Fruit fly (Drosophila melanogaster): Measurements from ENCODE around the gene byn.

dm6 chr3L:11984606-11985005 is 57.1 kb downstream of the byn start, which contains the start of gene CG6938:
- TF ChIP-seq CG8301 (tag; optimal IDR thresholded peaks at IDR 0.05) (no peak), CG4496 (GFP tag; IDR thresholded peaks at IDR 0.05) (no peak), CG14655 (GFP tag; optimal IDR thresholded peaks at IDR 0.05) (no peak), CG15710 (tag; optimal IDR thresholded peaks at IDR 0.05) (no peak), Ets98B (GFP tag; IDR thresholded peaks at IDR 0.05) (no peak), CG9948 (tag; optimal IDR thresholded peaks at IDR 0.05) (no peak), gl (tag; optimal IDR thresholded peaks at IDR 0.05) (no peak)
